Fruit fly (Drosophila melanogaster) whole organism, pupa: ENCODE measurements around the gene Nuak.

Source experiments
- CG10348 ChIP-seq: fragments of 200-800 bp; sonication (Bioruptor generic); IDR thresholded peaks from 2 replicates; pipeline ENCODE4 v1.3.6; 2022; ENCODE audit warnings: missing biosample characterization, missing genetic modification characterization
- CG12605 ChIP-seq: fragments of 200-800 bp; sonication (Bioruptor generic); IDR thresholded peaks from 2 replicates; pipeline ENCODE4 v1.3.6; 2022; ENCODE audit warnings: missing biosample characterization, missing genetic modification characterization
- CG13204 ChIP-seq: fragments of 200-800 bp; sonication (Bioruptor generic); optimal IDR thresholded peaks from 2 replicates; lab custom pipeline; 2018; ENCODE audit warnings: missing biosample characterization, mild to moderate bottlenecking, missing genetic modification characterization, moderate library complexity
- CG14655 ChIP-seq: fragments of 200-800 bp; sonication (Bioruptor generic); optimal IDR thresholded peaks from 3 replicates; lab custom pipeline; 2017; ENCODE audit warnings: mild to moderate bottlenecking, missing biosample characterization, missing genetic modification reagents, missing genetic modification characterization
- CG15710 ChIP-seq: fragments of 200-800 bp; sonication (Bioruptor generic); optimal IDR thresholded peaks from 2 replicates; lab custom pipeline; 2018; ENCODE audit warnings: missing biosample characterization, mild to moderate bottlenecking, missing genetic modification characterization, moderate library complexity
- CG17806 ChIP-seq: fragments of 200-800 bp; sonication (Bioruptor generic); optimal IDR thresholded peaks from 2 replicates; lab custom pipeline; 2018; ENCODE audit warnings: missing biosample characterization, mild to moderate bottlenecking, missing genetic modification characterization, moderate library complexity
- CG32121 ChIP-seq: fragments of 200-800 bp; sonication (Bioruptor generic); IDR thresholded peaks from 2 replicates; pipeline ENCODE4 v1.3.6; 2022; ENCODE audit warnings: missing biosample characterization, missing genetic modification characterization
- CG34367 ChIP-seq: fragments of 200-800 bp; sonication (Bioruptor generic); optimal IDR thresholded peaks from 2 replicates; lab custom pipeline; 2018; ENCODE audit warnings: missing biosample characterization, mild to moderate bottlenecking, missing genetic modification characterization
- CG4496 ChIP-seq: fragments of 200-800 bp; sonication (Bioruptor generic); IDR thresholded peaks from 3 replicates; pipeline ENCODE4 v1.3.6; 2022; ENCODE audit warnings: missing biosample characterization, missing genetic modification characterization
- CG8159 ChIP-seq: fragments of 200-800 bp; sonication (Bioruptor generic); optimal IDR thresholded peaks from 3 replicates; lab custom pipeline; 2018; ENCODE audit warnings: missing biosample characterization, mild to moderate bottlenecking, missing genetic modification characterization, moderate library complexity
- CG8301 ChIP-seq: fragments of 200-800 bp; sonication (Bioruptor generic); optimal IDR thresholded peaks from 2 replicates; lab custom pipeline; 2018; ENCODE audit warnings: missing biosample characterization, mild to moderate bottlenecking, missing genetic modification characterization
- CG9948 ChIP-seq: fragments of 200-800 bp; sonication (Bioruptor generic); optimal IDR thresholded peaks from 2 replicates; lab custom pipeline; 2018; ENCODE audit warnings: missing biosample characterization, mild to moderate bottlenecking, missing genetic modification characterization, moderate library complexity
- D1 ChIP-seq: fragments of 200-800 bp; sonication (Bioruptor generic); optimal IDR thresholded peaks from 2 replicates; lab custom pipeline; 2018; ENCODE audit warnings: missing biosample characterization, mild to moderate bottlenecking, missing genetic modification characterization, moderate library complexity
- EcR ChIP-seq: fragments of 200-800 bp; sonication (Bioruptor generic); optimal IDR thresholded peaks from 3 replicates; lab custom pipeline; 2019; ENCODE audit warnings: missing biosample characterization, missing genetic modification characterization, mild to moderate bottlenecking, moderate library complexity, missing genetic modification reagents
- Ets98B ChIP-seq: fragments of 200-800 bp; sonication (Bioruptor generic); IDR thresholded peaks from 2 replicates; pipeline ENCODE4 v1.3.6; 2022; ENCODE audit warnings: missing biosample characterization, missing genetic modification characterization
- Pif1A ChIP-seq: fragments of 200-800 bp; sonication (Bioruptor generic); optimal IDR thresholded peaks from 3 replicates; lab custom pipeline; 2016; ENCODE audit warnings: missing biosample characterization, missing genetic modification characterization
- Pif1B ChIP-seq: fragments of 200-800 bp; sonication (Bioruptor generic); optimal IDR thresholded peaks from 3 replicates; lab custom pipeline; 2016; ENCODE audit warnings: missing biosample characterization, missing genetic modification characterization
- Snoo ChIP-seq: fragments of 200-800 bp; sonication (Bioruptor generic); optimal IDR thresholded peaks from 3 replicates; lab custom pipeline; 2017; ENCODE audit warnings: missing biosample characterization, mild to moderate bottlenecking, missing genetic modification characterization, inconsistent platforms
- fd96Ca ChIP-seq: fragments of 200-800 bp; sonication (Bioruptor generic); IDR thresholded peaks from 3 replicates; pipeline ENCODE4 v1.3.6; 2022; ENCODE audit warnings: missing biosample characterization, missing genetic modification characterization
- gl ChIP-seq: fragments of 200-800 bp; sonication (Bioruptor generic); optimal IDR thresholded peaks from 2 replicates; lab custom pipeline; 2018; ENCODE audit warnings: missing biosample characterization, mild to moderate bottlenecking, missing genetic modification characterization
- rn ChIP-seq: fragments of 200-800 bp; sonication (Bioruptor generic); IDR thresholded peaks from 2 replicates; pipeline ENCODE4 v1.3.6; 2022; ENCODE audit warnings: missing biosample characterization, missing genetic modification characterization

Nuak gene

DNA sequence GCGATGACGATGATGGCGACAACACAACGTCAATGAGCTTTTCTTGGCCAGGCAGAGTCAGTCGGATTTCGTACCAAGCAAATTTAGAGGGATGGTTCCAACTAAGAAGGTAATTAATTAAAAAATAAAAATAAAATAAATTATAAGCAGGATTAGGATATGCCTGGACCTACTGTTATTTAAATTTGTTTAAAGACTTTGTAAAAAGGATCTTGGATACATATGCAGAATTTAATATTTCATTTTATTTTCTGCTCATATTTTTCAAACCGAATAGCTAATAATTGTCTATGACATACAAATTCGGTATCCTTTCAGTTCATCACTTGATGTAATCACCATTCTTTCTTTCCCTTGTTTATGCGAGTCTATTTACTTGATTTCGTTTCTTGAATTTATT, 10.7 kb downstream of the Nuak start:
- TF ChIP-seq CG4496 (GFP tag; lab: Robert Waterston, UW) (no peak), CG14655 (GFP tag; lab: Kevin White, UChicago) (no peak), CG8159 (tag; lab: Kevin White, UChicago) (no peak), CG13204 (GFP tag; lab: Kevin White, UChicago) (no peak), fd96Ca (no peak), CG15710 (tag; lab: Kevin White, UChicago) (no peak), CG8301 (tag; lab: Kevin White, UChicago) (no peak), Pif1A (no peak), gl (no peak), Ets98B (GFP tag; lab: Robert Waterston, UW) (no peak), EcR (GFP tag; lab: Kevin White, UChicago) (no peak), CG17806 (tag; lab: Kevin White, UChicago) (no peak), CG34367 (tag; lab: Kevin White, UChicago) (no peak), CG32121 (GFP tag; lab: Robert Waterston, UW) (no peak), D1 (tag; lab: Kevin White, UChicago) (no peak), CG12605 (GFP tag; lab: Robert Waterston, UW) (no peak)
- TF ChIP-seq, all 21 proteins: peak for 0

DNA sequence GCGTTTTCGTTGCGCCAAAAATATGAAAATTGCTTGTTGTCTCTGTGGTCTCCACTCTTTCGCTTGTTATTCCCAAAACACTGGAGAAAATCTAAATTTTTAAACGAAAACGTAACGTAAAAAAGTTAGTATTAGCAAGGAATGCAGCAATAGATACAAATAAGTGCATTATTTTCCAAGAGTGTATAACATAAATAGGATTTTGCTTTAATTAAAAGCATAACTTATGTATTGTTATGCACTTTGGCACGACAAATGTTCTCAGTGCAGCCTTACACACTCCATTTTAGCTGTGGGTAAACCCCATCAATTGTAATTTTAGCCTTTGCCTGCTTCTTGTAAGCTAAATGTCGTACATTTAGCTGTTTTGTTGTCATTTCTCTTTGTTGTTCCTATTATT, 11.9 kb downstream of the Nuak start:
- TF ChIP-seq CG15710 (tag; lab: Kevin White, UChicago) (no peak), CG10348 (GFP tag; lab: Robert Waterston, UW) (no peak), CG32121 (GFP tag; lab: Robert Waterston, UW) (no peak), CG12605 (GFP tag; lab: Robert Waterston, UW) (no peak), CG34367 (tag; lab: Kevin White, UChicago) (no peak), D1 (tag; lab: Kevin White, UChicago) (no peak), CG17806 (tag; lab: Kevin White, UChicago) (peak; percentile 11), Snoo (no peak), CG8159 (tag; lab: Kevin White, UChicago) (peak; percentile 30), Pif1B (GFP tag; lab: Kevin White, UChicago) (no peak), CG4496 (GFP tag; lab: Robert Waterston, UW) (peak; percentile 42; the same call in 1 of the 3 replicates), CG8301 (tag; lab: Kevin White, UChicago) (peak; percentile 48), Pif1A (no peak), EcR (GFP tag; lab: Kevin White, UChicago) (no peak), rn (GFP tag; lab: Robert Waterston, UW) (no peak), CG14655 (GFP tag; lab: Kevin White, UChicago) (peak; percentile 37), Ets98B (GFP tag; lab: Robert Waterston, UW) (0 out of 2 replicates have a peak, but pooled peaks have one; percentile 12), CG9948 (tag; lab: Kevin White, UChicago) (no peak), CG13204 (GFP tag; lab: Kevin White, UChicago) (no peak), fd96Ca (no peak), gl (no peak)

DNA sequence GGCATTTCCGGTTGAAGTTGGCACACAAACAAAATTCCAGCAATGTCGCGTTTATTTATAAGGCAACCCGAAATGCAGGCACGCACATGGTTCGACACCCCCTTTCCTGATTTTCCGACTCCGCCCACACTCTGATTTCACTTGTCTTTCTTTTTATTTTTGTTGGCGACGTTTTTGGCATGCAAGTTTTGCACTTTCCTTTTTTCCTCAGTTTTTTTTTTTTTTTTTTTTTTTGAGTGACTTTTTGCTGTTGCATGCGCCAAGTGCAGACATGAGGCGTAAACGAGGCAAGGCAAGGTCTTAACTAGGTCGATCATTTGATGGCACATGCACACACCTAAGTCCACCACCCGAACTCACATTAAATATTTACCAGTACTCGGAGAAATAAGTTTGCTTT, 18.0 kb downstream of the Nuak start:
- no peak for TF ChIP-seq CG15710 (tag; lab: Kevin White, UChicago)
- TF ChIP-seq fd96Ca = peak; percentile 49; the same call in 2 of the 3 replicates
- no peak for TF ChIP-seq CG9948 (tag; lab: Kevin White, UChicago)
- TF ChIP-seq rn (GFP tag; lab: Robert Waterston, UW) = 0 out of 2 replicates have a peak, but pooled peaks have one; percentile 8
- no peak for TF ChIP-seq Pif1B (GFP tag; lab: Kevin White, UChicago)
- no peak for TF ChIP-seq CG8159 (tag; lab: Kevin White, UChicago)
- no peak for TF ChIP-seq CG34367 (tag; lab: Kevin White, UChicago)
- no peak for TF ChIP-seq CG8301 (tag; lab: Kevin White, UChicago)
- no peak for TF ChIP-seq CG14655 (GFP tag; lab: Kevin White, UChicago)
- no peak for TF ChIP-seq CG10348 (GFP tag; lab: Robert Waterston, UW)
- no peak for TF ChIP-seq EcR (GFP tag; lab: Kevin White, UChicago)
- no peak for TF ChIP-seq D1 (tag; lab: Kevin White, UChicago)
- peak; percentile 81 for TF ChIP-seq Ets98B (GFP tag; lab: Robert Waterston, UW)
- TF ChIP-seq CG17806 (tag; lab: Kevin White, UChicago) = no peak
- peak; percentile 76 for TF ChIP-seq CG12605 (GFP tag; lab: Robert Waterston, UW)
- peak; percentile 84 for TF ChIP-seq CG32121 (GFP tag; lab: Robert Waterston, UW)
- no peak for TF ChIP-seq CG13204 (GFP tag; lab: Kevin White, UChicago)
- TF ChIP-seq CG4496 (GFP tag; lab: Robert Waterston, UW) = peak; percentile 78
- no peak for TF ChIP-seq Snoo
- no peak for TF ChIP-seq gl
- peak; percentile 30 for TF ChIP-seq Pif1A

DNA sequence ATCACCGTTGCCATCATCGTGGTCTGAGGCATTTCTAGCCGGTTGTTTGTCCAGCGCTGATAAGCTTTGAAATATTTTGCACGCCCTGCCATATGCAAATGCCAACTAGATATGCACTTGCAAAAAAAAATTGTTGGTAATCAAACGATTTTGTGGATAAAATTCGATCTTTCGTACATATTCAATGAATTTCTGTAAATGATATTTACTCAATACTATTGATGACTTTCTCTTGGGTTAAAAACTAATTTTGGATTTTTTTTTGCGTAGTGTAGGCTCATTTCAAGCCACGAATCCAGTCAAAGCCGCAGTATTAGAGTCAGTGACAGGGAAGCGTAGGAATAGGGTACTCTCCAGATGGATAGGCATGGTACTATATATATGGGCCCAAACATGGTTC, 19.0 kb downstream of the Nuak start:
- TF ChIP-seq CG15710 (tag; lab: Kevin White, UChicago) (no peak), CG14655 (GFP tag; lab: Kevin White, UChicago) (peak; percentile 61), Ets98B (GFP tag; lab: Robert Waterston, UW) (peak; percentile 31; the same call in 1 of the 2 replicates), EcR (GFP tag; lab: Kevin White, UChicago) (no peak), CG8301 (tag; lab: Kevin White, UChicago) (peak; percentile 58), CG12605 (GFP tag; lab: Robert Waterston, UW) (no peak)
- TF ChIP-seq, all 21 proteins: peak for 3

DNA sequence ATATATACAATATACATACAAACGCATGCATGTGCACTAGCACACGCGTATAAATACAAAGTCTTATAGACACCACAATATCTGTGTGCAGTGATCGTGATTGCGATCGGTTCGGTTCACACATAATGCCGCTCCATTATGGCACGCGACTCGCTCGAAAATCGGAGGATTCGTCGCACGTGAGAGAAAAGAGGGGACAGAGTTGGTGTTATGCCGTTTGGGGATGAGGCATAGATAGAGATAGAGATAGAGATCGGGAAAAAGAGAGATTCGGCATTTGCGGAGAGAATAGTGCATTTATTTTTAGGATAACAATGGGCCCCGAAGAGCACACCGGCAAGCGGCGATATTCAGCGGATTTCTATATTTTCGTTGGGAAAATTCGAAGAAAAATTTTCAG, 20.1 kb downstream of the Nuak start:
- TF ChIP-seq CG32121 (GFP tag; lab: Robert Waterston, UW) = no peak
- TF ChIP-seq D1 (tag; lab: Kevin White, UChicago) = no peak
- no peak for TF ChIP-seq Pif1A
- TF ChIP-seq rn (GFP tag; lab: Robert Waterston, UW) = no peak
- TF ChIP-seq Ets98B (GFP tag; lab: Robert Waterston, UW) = no peak; the same call in 1 of the 2 replicates
- TF ChIP-seq Snoo = no peak
- TF ChIP-seq CG15710 (tag; lab: Kevin White, UChicago) = no peak
- no peak for TF ChIP-seq fd96Ca
- no peak for TF ChIP-seq CG14655 (GFP tag; lab: Kevin White, UChicago)
- no peak for TF ChIP-seq gl
- TF ChIP-seq Pif1B (GFP tag; lab: Kevin White, UChicago) = no peak
- TF ChIP-seq CG8301 (tag; lab: Kevin White, UChicago) = no peak
- TF ChIP-seq, all 21 proteins: peak for 0
